Worm (Caenorhabditis elegans): Measurements from ENCODE around the gene tbx-39.

Gene tbx-39

DNA sequence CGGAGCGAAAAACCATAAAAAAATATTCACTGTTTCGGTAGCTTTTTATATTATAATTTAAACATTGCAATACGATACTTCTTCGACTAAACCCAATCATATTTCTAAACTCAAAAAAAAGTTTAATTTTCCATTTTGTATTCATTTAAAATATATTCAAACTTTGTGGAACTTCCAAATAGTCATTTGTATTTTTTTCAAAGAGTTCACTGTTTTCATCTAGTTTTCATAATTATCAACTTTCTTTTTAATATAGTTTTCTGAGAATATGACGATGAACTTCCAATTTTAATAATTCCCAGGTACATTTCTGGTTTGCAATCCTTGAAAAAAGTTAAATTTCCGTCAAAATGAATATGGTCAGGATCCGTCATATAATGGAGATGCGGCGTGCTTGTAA is 37.6 kb downstream of the tbx-39 start, which contains the start of gene cpna-4:
cpna-4 (plus strand) TSS at position 301 of the 400 bp plus-strand sequence.
- TF ChIP-seq zag-1 (tag; optimal IDR thresholded peaks at IDR 0.05) = no peak
- no peak for TF ChIP-seq egl-27 (tag; optimal IDR thresholded peaks at IDR 0.05)
- TF ChIP-seq nhr-11 (tag; optimal IDR thresholded peaks at IDR 0.05) = no peak
- no peak for TF ChIP-seq snpc-4 (tag; optimal IDR thresholded peaks at IDR 0.05)
- no peak for TF ChIP-seq elt-1 (tag; optimal IDR thresholded peaks at IDR 0.05)
- no peak for TF ChIP-seq sma-3 (GFP tag; optimal IDR thresholded peaks at IDR 0.05)
- TF ChIP-seq unc-39 (tag; optimal IDR thresholded peaks at IDR 0.05) = no peak
- no peak for TF ChIP-seq F13H6.1 (tag; optimal IDR thresholded peaks at IDR 0.05)
- TF ChIP-seq mdl-1 (tag; optimal IDR thresholded peaks at IDR 0.05) = no peak
- no peak for TF ChIP-seq ztf-11 (tag; optimal IDR thresholded peaks at IDR 0.05)
- TF ChIP-seq alr-1 (tag; optimal IDR thresholded peaks at IDR 0.05) = no peak
- no peak for TF ChIP-seq mbf-1 (tag; optimal IDR thresholded peaks at IDR 0.05)

ce11 chrIV:15361884-15362283 is 38.2 kb downstream of the tbx-39 start:
- TF ChIP-seq lsy-2 (tag; optimal IDR thresholded peaks at IDR 0.05) (no peak), unc-55 (GFP tag; optimal IDR thresholded peaks at IDR 0.05) (peak; percentile 45)
